Worm (Caenorhabditis elegans) whole organism, L2 larva: Measurements from ENCODE around the gene pcf-11.
A peak's percentile ranks its signal among the peaks of the same experiment; 100 is the strongest.

Source experiments
- ceh-16 ChIP-seq: fragments of 150-350 bp; optimal IDR thresholded peaks from 2 replicates; lab custom pipeline; 2014; ENCODE audit warnings: missing biosample characterization, missing genetic modification characterization
- egl-27 ChIP-seq: sonication (generic microtip); optimal IDR thresholded peaks from 3 replicates; lab custom pipeline; 2017; ENCODE audit warnings: missing biosample characterization, missing genetic modification reagents, missing genetic modification characterization
- fos-1 ChIP-seq: fragments of 150-350 bp; optimal IDR thresholded peaks from 2 replicates; lab custom pipeline; 2014; ENCODE audit warnings: missing biosample characterization, missing genetic modification characterization
- lin-11 ChIP-seq: fragments of 150-350 bp; sonication (generic microtip); optimal IDR thresholded peaks from 2 replicates; lab custom pipeline; 2014; ENCODE audit warnings: missing biosample characterization, missing genetic modification characterization, inconsistent platforms, mixed read lengths
- nhr-12 ChIP-seq: fragments of 150-350 bp; optimal IDR thresholded peaks from 2 replicates; lab custom pipeline; 2014; ENCODE audit warnings: missing biosample characterization, missing genetic modification characterization
- nhr-237 ChIP-seq: fragments of 150-350 bp; optimal IDR thresholded peaks from 2 replicates; lab custom pipeline; 2014; ENCODE audit warnings: missing biosample characterization, missing genetic modification characterization
- nhr-77 ChIP-seq: fragments of 150-350 bp; optimal IDR thresholded peaks from 2 replicates; lab custom pipeline; 2014; ENCODE audit warnings: missing biosample characterization, missing genetic modification characterization
- sma-9 ChIP-seq, 2 experiments: fragments of 150-350 bp in 1 of 2; sonication (generic microtip) in 1 of 2; optimal IDR thresholded peaks; 2 replicates each; lab custom pipeline; 2014 to 2016; ENCODE audit warnings: missing genetic modification characterization in 2 of 2, mild to moderate bottlenecking in 1 of 2, missing biosample characterization in 1 of 2, missing compliant biosample characterization in 1 of 2, missing genetic modification reagents in 1 of 2, moderate library complexity in 1 of 2
- unc-62 ChIP-seq: fragments of 150-350 bp; optimal IDR thresholded peaks from 2 replicates; lab custom pipeline; 2014; ENCODE audit warnings: missing biosample characterization, missing genetic modification reagents, missing genetic modification characterization
- zag-1 ChIP-seq: fragments of 150-350 bp; optimal IDR thresholded peaks from 2 replicates; lab custom pipeline; 2014; ENCODE audit warnings: missing biosample characterization, missing genetic modification characterization
- ztf-11 ChIP-seq: sonication (generic microtip); optimal IDR thresholded peaks from 2 replicates; lab custom pipeline; 2017; ENCODE audit warnings: missing biosample characterization, missing genetic modification characterization
- ztf-4 ChIP-seq: fragments of 150-350 bp; optimal IDR thresholded peaks from 2 replicates; lab custom pipeline; 2014; ENCODE audit warnings: missing biosample characterization, missing genetic modification characterization

ce11 chrIII:5013915-5014346, 10.8 kb upstream of the pcf-11 start:
- TF ChIP-seq nhr-12 (tag; lab: Kevin White, UChicago): no peak
- peak; percentile 91 for TF ChIP-seq fos-1
- peak; percentile 84 for TF ChIP-seq lin-11 (tag; lab: Kevin White, UChicago)
- TF ChIP-seq nhr-77 (tag; lab: Kevin White, UChicago): no peak
- peak; percentile 80 for TF ChIP-seq ceh-16 (tag; lab: Kevin White, UChicago)
- peak; percentile 91 for TF ChIP-seq zag-1 (tag; lab: Kevin White, UChicago)
- TF ChIP-seq ztf-4: peak; percentile 79
- peak; percentile 58 for TF ChIP-seq sma-9 (GFP tag; optimal IDR thresholded peaks at IDR 0.05; lab: Kevin White, UChicago)
- no peak for TF ChIP-seq sma-9 (tag; optimal IDR thresholded peaks at IDR 0.05; lab: Kevin White, UChicago)
- no peak for TF ChIP-seq ztf-11
- peak; percentile 58 for TF ChIP-seq egl-27
- TF ChIP-seq unc-62 (GFP tag; lab: Kevin White, UChicago): no peak
- TF ChIP-seq nhr-237: no peak
